Fruit fly (Drosophila melanogaster): ENCODE measurements around the gene gammaSnap2.

Gene gammaSnap2

dm6 chr3R:10130091-10130490, 8.9 kb upstream of the gammaSnap2 start (continued):
- TF ChIP-seq ftz-f1 (GFP tag; optimal IDR thresholded peaks at IDR 0.05) (no peak), GATAe (GFP tag; conservative IDR thresholded peaks at IDR 0.05) (no peak), CG12942 (GFP tag; optimal IDR thresholded peaks at IDR 0.05) (peak; percentile 24), vvl (GFP tag; IDR thresholded peaks at IDR 0.05) (peak; percentile 81), org-1 (GFP tag; optimal IDR thresholded peaks at IDR 0.05) (peak; percentile 45), MBD-R2 (GFP tag; IDR thresholded peaks at IDR 0.05) (no peak; the same call in 1 of the 2 replicates), CG7839 (tag; optimal IDR thresholded peaks at IDR 0.05) (peak; percentile 76), Dad (GFP tag; optimal IDR thresholded peaks at IDR 0.05) (no peak), Bgb (GFP tag; IDR thresholded peaks at IDR 0.05; ENCODE audit: partially characterized antibody) (no peak), dan (GFP tag; IDR thresholded peaks at IDR 0.05) (no peak), CG17385 (GFP tag; optimal IDR thresholded peaks at IDR 0.05) (peak; percentile 67), CG18619 (GFP tag; optimal IDR thresholded peaks at IDR 0.05) (peak; percentile 40), CG33557 (GFP tag; optimal IDR thresholded peaks at IDR 0.05) (no peak), D19B (GFP tag; optimal IDR thresholded peaks at IDR 0.05) (peak; percentile 9), HHEX (GFP tag; optimal IDR thresholded peaks at IDR 0.05) (peak; percentile 58), run (tag; optimal IDR thresholded peaks at IDR 0.05) (peak; percentile 27), NFAT (GFP tag; IDR thresholded peaks at IDR 0.05) (no peak), Fer3 (tag; optimal IDR thresholded peaks at IDR 0.05) (peak; percentile 69), CG6765 (GFP tag; optimal IDR thresholded peaks at IDR 0.05) (no peak), CG13424 (tag; optimal IDR thresholded peaks at IDR 0.05) (peak; percentile 61), CG7963 (GFP tag; IDR thresholded peaks at IDR 0.05; ENCODE audit: partially characterized antibody) (no peak), CG17359 (tag; optimal IDR thresholded peaks at IDR 0.05) (peak; percentile 74), CG6272 (GFP tag; IDR thresholded peaks at IDR 0.05) (no peak), CG6813 (GFP tag; optimal IDR thresholded peaks at IDR 0.05) (peak; percentile 46), cad (GFP tag; optimal IDR thresholded peaks at IDR 0.05) (no peak), CG12744 (GFP tag; optimal IDR thresholded peaks at IDR 0.05) (peak; percentile 36), sima (GFP tag; optimal IDR thresholded peaks at IDR 0.05) (no peak), CG11456 (GFP tag; IDR thresholded peaks at IDR 0.05) (0 out of 3 replicates have a peak, but pooled peaks have one; percentile 20), pan (optimal IDR thresholded peaks at IDR 0.05) (no peak), pan (GFP tag; optimal IDR thresholded peaks at IDR 0.05 in 1 of 2, IDR thresholded peaks at IDR 0.05 in 1 of 2) (peak in 1 of 2 experiments; percentile 72), CG12391 (tag; optimal IDR thresholded peaks at IDR 0.05) (peak; percentile 71), ken (GFP tag; IDR thresholded peaks at IDR 0.05) (no peak), CG9817 (tag; optimal IDR thresholded peaks at IDR 0.05) (peak; percentile 66), CG4424 (GFP tag; optimal IDR thresholded peaks at IDR 0.05) (peak; percentile 46), fru (optimal IDR thresholded peaks at IDR 0.05) (no peak), CG1233 (GFP tag; optimal IDR thresholded peaks at IDR 0.05) (peak; percentile 14), CG4820 (GFP tag; optimal IDR thresholded peaks at IDR 0.05) (peak; percentile 17), CG43689 (GFP tag; IDR thresholded peaks at IDR 0.05) (no peak), dmrt11E (tag; optimal IDR thresholded peaks at IDR 0.05) (peak; percentile 36), tap (tag; optimal IDR thresholded peaks at IDR 0.05) (peak; percentile 45), repo (GFP tag; optimal IDR thresholded peaks at IDR 0.05) (no peak), ase (GFP tag; IDR thresholded peaks at IDR 0.05) (no peak), CG18599 (GFP tag; optimal IDR thresholded peaks at IDR 0.05) (peak; percentile 83), PHDP (tag; optimal IDR thresholded peaks at IDR 0.05) (peak; percentile 81), da (GFP tag; optimal IDR thresholded peaks at IDR 0.05) (no peak), Doc3 (GFP tag; IDR thresholded peaks at IDR 0.05; ENCODE audit: partially characterized antibody) (no peak), Dfd (GFP tag; optimal IDR thresholded peaks at IDR 0.05) (no peak), CG6683 (GFP tag; optimal IDR thresholded peaks at IDR 0.05) (peak; percentile 43), CG14965 (GFP tag; optimal IDR thresholded peaks at IDR 0.05; ENCODE audit: borderline replicate concordance) (no peak), CG6791 (GFP tag; IDR thresholded peaks at IDR 0.05; ENCODE audit: partially characterized antibody) (no peak), TFAM (GFP tag; optimal IDR thresholded peaks at IDR 0.05) (no peak)

Data from whole organism, embryonic.